Worm (Caenorhabditis elegans): ENCODE measurements around the gene ergi-2.

The ergi-2 gene

DNA sequence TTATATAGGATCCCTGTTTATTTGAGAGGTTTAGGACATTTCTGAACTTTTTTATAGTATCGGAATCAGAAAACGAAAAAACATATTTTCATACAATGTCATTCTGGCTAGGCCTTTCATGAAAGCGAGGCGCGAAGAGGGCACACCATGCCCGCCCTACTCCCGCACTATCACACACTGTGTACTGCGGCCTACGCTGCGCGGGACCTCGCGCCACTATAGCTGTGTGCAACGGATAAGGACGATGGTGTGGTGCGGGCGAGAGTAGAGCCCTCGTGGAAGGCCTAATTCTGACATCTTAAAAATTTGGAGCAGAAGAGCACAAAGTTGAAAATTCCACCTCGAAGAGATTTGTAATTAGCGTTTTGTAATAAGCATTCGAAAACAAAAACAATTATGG is 3.8 kb upstream of the ergi-2 start:
- TF ChIP-seq ahr-1 (tag; optimal IDR thresholded peaks at IDR 0.05) (no peak), Y22D7AL.16 (tag; optimal IDR thresholded peaks at IDR 0.05) (no peak), K02D7.2 (tag; optimal IDR thresholded peaks at IDR 0.05) (no peak), hlh-15 (tag; optimal IDR thresholded peaks at IDR 0.05) (no peak), sox-2 (GFP tag; IDR thresholded peaks at IDR 0.05) (no peak), pha-2 (tag; optimal IDR thresholded peaks at IDR 0.05) (no peak), pqm-1 (tag; optimal IDR thresholded peaks at IDR 0.05) (no peak), ceh-24 (tag; optimal IDR thresholded peaks at IDR 0.05) (no peak), dve-1 (tag; optimal IDR thresholded peaks at IDR 0.05) (no peak), pax-1 (tag; optimal IDR thresholded peaks at IDR 0.05) (no peak), ama-1 (optimal IDR thresholded peaks at IDR 0.05) (no peak), sdc-2 (tag; optimal IDR thresholded peaks at IDR 0.05) (no peak), C08G9.2 (tag; optimal IDR thresholded peaks at IDR 0.05) (no peak), pat-9 (tag; optimal IDR thresholded peaks at IDR 0.05) (no peak), pha-4 (tag; optimal IDR thresholded peaks at IDR 0.05) (no peak), che-1 (tag; optimal IDR thresholded peaks at IDR 0.05) (no peak), pros-1 (tag; optimal IDR thresholded peaks at IDR 0.05) (no peak), ceh-14 (tag; optimal IDR thresholded peaks at IDR 0.05) (no peak)

DNA sequence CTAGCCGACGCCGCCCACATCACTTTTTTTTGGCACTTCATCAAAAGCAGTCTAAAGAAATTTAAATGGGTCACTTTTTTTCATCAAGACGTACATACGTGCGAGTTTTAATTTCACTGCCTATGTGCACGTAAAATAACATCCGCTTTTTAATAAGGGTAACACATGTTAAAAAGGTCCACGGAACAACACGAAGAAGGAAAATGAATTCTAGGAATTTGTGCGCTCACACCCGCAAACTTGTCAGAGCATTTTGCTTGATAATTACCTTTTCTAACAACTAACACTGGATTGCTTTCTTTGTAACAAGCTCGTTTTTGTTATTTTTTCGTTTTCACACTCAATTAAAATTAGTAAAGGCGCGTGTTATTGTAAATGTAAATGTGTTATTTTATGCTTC is 1.6 kb upstream of the ergi-2 start:
- TF ChIP-seq C38D4.7 (GFP tag; optimal IDR thresholded peaks at IDR 0.05) (no peak), nhr-11 (tag; optimal IDR thresholded peaks at IDR 0.05) (no peak), hlh-13 (GFP tag; optimal IDR thresholded peaks at IDR 0.05) (no peak), ceh-48 (tag; optimal IDR thresholded peaks at IDR 0.05) (no peak), syd-9 (tag; optimal IDR thresholded peaks at IDR 0.05) (no peak), hlh-6 (tag; optimal IDR thresholded peaks at IDR 0.05) (no peak), pqm-1 (tag; optimal IDR thresholded peaks at IDR 0.05) (no peak), ahr-1 (tag; optimal IDR thresholded peaks at IDR 0.05) (no peak), F13H6.1 (tag; optimal IDR thresholded peaks at IDR 0.05) (no peak), ztf-16 (tag; optimal IDR thresholded peaks at IDR 0.05) (no peak), che-1 (tag; optimal IDR thresholded peaks at IDR 0.05) (no peak), ceh-9 (tag; optimal IDR thresholded peaks at IDR 0.05) (no peak)

DNA sequence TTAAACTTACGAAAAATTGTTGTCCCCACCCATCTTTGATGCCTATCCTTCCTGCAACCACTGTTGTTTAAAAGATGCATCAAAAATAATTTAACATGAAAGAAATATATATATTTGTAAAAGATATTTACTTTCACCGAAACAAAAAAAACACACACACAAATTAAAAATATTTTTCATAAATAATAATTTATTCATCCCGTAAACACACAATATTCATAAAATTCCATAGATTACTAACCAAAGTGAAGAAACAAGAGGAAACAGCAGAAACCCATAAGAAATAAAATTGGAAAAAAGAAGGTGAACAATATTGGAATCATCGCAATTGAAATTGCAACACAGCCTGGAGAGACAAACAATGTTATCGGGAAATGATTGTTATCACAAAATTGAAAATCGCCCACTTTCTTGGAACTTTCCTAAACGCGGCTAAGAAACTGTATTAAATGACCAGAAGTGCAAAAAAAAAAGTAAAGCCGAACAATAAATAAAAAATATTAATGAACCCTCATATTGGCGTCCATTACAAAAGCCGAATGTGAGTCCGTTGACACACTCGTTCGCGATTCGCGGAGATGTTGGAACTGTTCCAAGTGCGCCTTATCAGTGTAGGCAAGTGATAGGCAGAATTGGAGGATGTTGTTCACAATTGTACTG is 3.1 kb downstream of the ergi-2 start, which contains the start of gene slc-25A18.1:
TSS of gene slc-25A18.1 (minus strand) at position 51 of the 660 bp plus-strand sequence.
- TF ChIP-seq hlh-15 (tag; optimal IDR thresholded peaks at IDR 0.05) (no peak), elt-2 (tag; optimal IDR thresholded peaks at IDR 0.05) (peak; percentile 72)

DNA sequence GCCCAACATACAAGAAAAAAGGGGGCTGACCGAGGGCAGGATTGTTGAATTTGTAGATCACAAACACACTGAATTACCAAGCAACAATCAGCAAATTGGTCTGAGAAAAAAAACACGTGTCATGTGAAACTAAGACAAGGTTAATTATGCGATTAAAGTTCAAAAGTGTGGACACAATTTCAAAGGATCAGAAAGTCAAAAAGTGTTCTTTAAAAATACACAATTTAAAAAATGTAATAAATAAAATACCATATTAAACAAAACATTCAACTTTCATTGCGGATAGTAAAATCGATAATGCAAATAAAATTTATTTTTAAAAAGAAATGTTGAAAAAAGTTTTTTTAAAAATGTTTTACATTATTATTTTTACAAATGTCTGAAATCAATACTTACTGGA is 8.0 kb downstream of the ergi-2 start, which contains the start of gene cutl-3:
TSS of gene cutl-3 (minus strand) at position 101 of the 400 bp plus-strand sequence.
- TF ChIP-seq syd-9 (tag; optimal IDR thresholded peaks at IDR 0.05) (no peak), lim-6 (tag; optimal IDR thresholded peaks at IDR 0.05) (no peak), ceh-14 (tag; optimal IDR thresholded peaks at IDR 0.05) (no peak), Y22D7AL.16 (tag; optimal IDR thresholded peaks at IDR 0.05) (no peak), pag-3 (tag; optimal IDR thresholded peaks at IDR 0.05; ENCODE audit: borderline replicate concordance) (no peak), fkh-10 (GFP tag; optimal IDR thresholded peaks at IDR 0.05) (no peak), ceh-9 (tag; optimal IDR thresholded peaks at IDR 0.05) (no peak), tbx-2 (tag; optimal IDR thresholded peaks at IDR 0.05) (no peak), C08G9.2 (tag; optimal IDR thresholded peaks at IDR 0.05) (no peak), ceh-2 (tag; optimal IDR thresholded peaks at IDR 0.05) (no peak), unc-55 (GFP tag; optimal IDR thresholded peaks at IDR 0.05) (no peak), che-1 (tag; optimal IDR thresholded peaks at IDR 0.05) (no peak), hlh-15 (tag; optimal IDR thresholded peaks at IDR 0.05) (no peak), K09A11.1 (tag; optimal IDR thresholded peaks at IDR 0.05; ENCODE audit: insufficient read depth) (no peak), ceh-19 (GFP tag; optimal IDR thresholded peaks at IDR 0.05) (no peak), K02D7.2 (tag; optimal IDR thresholded peaks at IDR 0.05) (no peak), sox-4 (tag; optimal IDR thresholded peaks at IDR 0.05) (no peak), gmeb-2 (tag; optimal IDR thresholded peaks at IDR 0.05) (no peak), ceh-24 (tag; optimal IDR thresholded peaks at IDR 0.05) (no peak), elt-2 (tag; optimal IDR thresholded peaks at IDR 0.05) (no peak)

All from whole organism, late embryonic.